Worm (Caenorhabditis elegans): ENCODE data around the gene Y82E9BR.22.

ce11 chrIII:1372563-1372962 lies 36.5 kb downstream of the Y82E9BR.22 start:
- TF ChIP-seq zag-1 (tag; optimal IDR thresholded peaks at IDR 0.05) (no peak), mbf-1 (tag; optimal IDR thresholded peaks at IDR 0.05) (no peak), elt-3 (tag; optimal IDR thresholded peaks at IDR 0.05) (no peak)
